Worm (Caenorhabditis elegans): ENCODE measurements around the gene zfp-1.

The zfp-1 gene

ce11 chrIII:8791235-8791634, at the start of gene zfp-1, which contains the start of gene F54F2.14:
Gene zfp-1 (plus strand): TSS chrIII:8791535.
Gene F54F2.14 (plus strand): TSS chrIII:8791546.
- TF ChIP-seq ceh-36 (tag; optimal IDR thresholded peaks at IDR 0.05) (no peak), hmbx-1 (tag; optimal IDR thresholded peaks at IDR 0.05) (no peak)

- TF ChIP-seq hnd-1 (tag; optimal IDR thresholded peaks at IDR 0.05) = no peak
- no peak for TF ChIP-seq ceh-36 (tag; optimal IDR thresholded peaks at IDR 0.05)
- TF ChIP-seq sea-1 (GFP tag; conservative IDR thresholded peaks at IDR 0.05) = no peak
- no peak for TF ChIP-seq tbx-37 (GFP tag; conservative IDR thresholded peaks at IDR 0.05)
- no peak for TF ChIP-seq F13C5.2 (tag; optimal IDR thresholded peaks at IDR 0.05)
- no peak for TF ChIP-seq ama-1 (optimal IDR thresholded peaks at IDR 0.05)
- no peak for TF ChIP-seq B0310.2 (tag; optimal IDR thresholded peaks at IDR 0.05)
- no peak for TF ChIP-seq tra-4 (tag; optimal IDR thresholded peaks at IDR 0.05)
- TF ChIP-seq tbx-11 (GFP tag; IDR thresholded peaks at IDR 0.05) = no peak
- TF ChIP-seq ets-7 (tag; optimal IDR thresholded peaks at IDR 0.05) = no peak
- TF ChIP-seq flt-1 (GFP tag; IDR thresholded peaks at IDR 0.05) = no peak
- TF ChIP-seq aly-1 (tag; optimal IDR thresholded peaks at IDR 0.05) = no peak
- no peak for TF ChIP-seq pes-1 (GFP tag; IDR thresholded peaks at IDR 0.05)
- TF ChIP-seq scrt-1 (GFP tag; IDR thresholded peaks at IDR 0.05) = no peak
- no peak for TF ChIP-seq ceh-13 (GFP tag; optimal IDR thresholded peaks at IDR 0.05)
- TF ChIP-seq hmbx-1 (tag; optimal IDR thresholded peaks at IDR 0.05) = no peak
These were observed 49.4 kb upstream of the zfp-1 start for ce11 chrIII:8741955-8742354.

- TF ChIP-seq sea-1 (GFP tag; conservative IDR thresholded peaks at IDR 0.05) = no peak
- TF ChIP-seq hnd-1 (tag; optimal IDR thresholded peaks at IDR 0.05) = no peak
- no peak for TF ChIP-seq ceh-36 (tag; optimal IDR thresholded peaks at IDR 0.05)
These were observed 48.8 kb upstream of the zfp-1 start for ce11 chrIII:8742584-8742983.

ce11 chrIII:8743796-8744404, 47.4 kb upstream of the zfp-1 start, which contains the start of gene ZK370.6:
Gene ZK370.6 (minus strand): TSS chrIII:8743846.
- TF ChIP-seq F13C5.2 (tag; optimal IDR thresholded peaks at IDR 0.05) = no peak
- no peak for TF ChIP-seq hmbx-1 (tag; optimal IDR thresholded peaks at IDR 0.05)
- TF ChIP-seq ceh-13 (GFP tag; optimal IDR thresholded peaks at IDR 0.05) = no peak
- no peak for TF ChIP-seq ets-7 (tag; optimal IDR thresholded peaks at IDR 0.05)
- no peak for TF ChIP-seq hmg-4 (GFP tag; optimal IDR thresholded peaks at IDR 0.05)
- TF ChIP-seq tbx-37 (GFP tag; conservative IDR thresholded peaks at IDR 0.05) = no peak
- TF ChIP-seq hnd-1 (tag; optimal IDR thresholded peaks at IDR 0.05) = no peak
- no peak for TF ChIP-seq tra-4 (tag; optimal IDR thresholded peaks at IDR 0.05)
- TF ChIP-seq scrt-1 (GFP tag; IDR thresholded peaks at IDR 0.05) = no peak
- no peak for TF ChIP-seq B0310.2 (tag; optimal IDR thresholded peaks at IDR 0.05)
- TF ChIP-seq pes-1 (GFP tag; IDR thresholded peaks at IDR 0.05) = no peak
- TF ChIP-seq sea-1 (GFP tag; conservative IDR thresholded peaks at IDR 0.05) = no peak
- TF ChIP-seq ceh-36 (tag; optimal IDR thresholded peaks at IDR 0.05) = no peak
- TF ChIP-seq flt-1 (GFP tag; IDR thresholded peaks at IDR 0.05) = no peak
- TF ChIP-seq ama-1 (optimal IDR thresholded peaks at IDR 0.05) = no peak
- no peak for TF ChIP-seq tbx-11 (GFP tag; IDR thresholded peaks at IDR 0.05)
- no peak for TF ChIP-seq aly-1 (tag; optimal IDR thresholded peaks at IDR 0.05)

DNA sequence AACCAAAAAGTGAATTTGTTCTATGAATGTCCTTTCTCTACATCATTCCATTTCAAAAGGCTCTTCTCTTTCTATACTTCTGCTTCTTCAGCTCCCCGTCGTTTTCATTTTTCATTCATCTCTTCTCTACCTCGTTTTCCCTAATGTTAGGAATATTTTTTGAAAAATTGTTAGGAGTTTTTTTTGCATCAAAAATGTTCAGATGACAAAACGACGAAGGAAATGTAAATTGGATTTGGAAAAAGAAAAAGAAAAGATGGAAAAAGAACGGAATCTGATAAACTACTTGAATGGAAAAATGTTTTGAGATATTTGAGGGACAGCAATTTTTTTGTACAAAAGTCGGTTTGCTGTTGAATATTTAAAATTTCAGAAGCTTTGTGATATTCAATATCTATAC, 46.6 kb upstream of the zfp-1 start:
- TF ChIP-seq tra-4 (tag; optimal IDR thresholded peaks at IDR 0.05) = no peak
- no peak for TF ChIP-seq aly-1 (tag; optimal IDR thresholded peaks at IDR 0.05)
- TF ChIP-seq F13C5.2 (tag; optimal IDR thresholded peaks at IDR 0.05) = no peak
- no peak for TF ChIP-seq tbx-37 (GFP tag; conservative IDR thresholded peaks at IDR 0.05)
- TF ChIP-seq ama-1 (optimal IDR thresholded peaks at IDR 0.05) = no peak
- TF ChIP-seq hmg-4 (GFP tag; optimal IDR thresholded peaks at IDR 0.05) = no peak
- TF ChIP-seq sea-1 (GFP tag; conservative IDR thresholded peaks at IDR 0.05) = no peak
- no peak for TF ChIP-seq flt-1 (GFP tag; IDR thresholded peaks at IDR 0.05)
- TF ChIP-seq ceh-36 (tag; optimal IDR thresholded peaks at IDR 0.05) = no peak
- TF ChIP-seq ets-7 (tag; optimal IDR thresholded peaks at IDR 0.05) = no peak
- TF ChIP-seq scrt-1 (GFP tag; IDR thresholded peaks at IDR 0.05) = no peak
- no peak for TF ChIP-seq hmbx-1 (tag; optimal IDR thresholded peaks at IDR 0.05)
- TF ChIP-seq hnd-1 (tag; optimal IDR thresholded peaks at IDR 0.05) = no peak
- no peak for TF ChIP-seq tbx-11 (GFP tag; IDR thresholded peaks at IDR 0.05)
- no peak for TF ChIP-seq pes-1 (GFP tag; IDR thresholded peaks at IDR 0.05)
- no peak for TF ChIP-seq B0310.2 (tag; optimal IDR thresholded peaks at IDR 0.05)
- TF ChIP-seq ceh-13 (GFP tag; optimal IDR thresholded peaks at IDR 0.05) = no peak

DNA sequence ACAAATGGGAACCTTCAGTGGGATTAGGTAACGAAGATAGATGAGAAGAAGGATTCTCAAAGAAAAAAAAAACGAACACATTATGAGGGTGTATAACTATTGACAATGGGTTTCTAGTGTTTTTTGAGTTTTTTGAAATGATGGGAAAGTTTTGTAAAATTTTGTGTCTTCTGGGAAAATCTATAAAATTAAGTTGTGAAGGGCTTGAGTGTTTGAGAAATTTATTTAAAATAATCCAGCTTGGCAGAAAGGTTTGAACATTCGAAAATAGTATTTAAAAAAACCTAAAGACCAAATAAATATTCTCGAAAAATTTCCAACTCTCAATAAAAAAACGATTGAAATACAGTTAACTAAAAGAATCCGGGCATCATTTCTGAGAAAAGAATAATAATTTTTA, 46.1 kb upstream of the zfp-1 start:
- no peak for TF ChIP-seq B0310.2 (tag; optimal IDR thresholded peaks at IDR 0.05)
- no peak for TF ChIP-seq tbx-37 (GFP tag; conservative IDR thresholded peaks at IDR 0.05)
- no peak for TF ChIP-seq sea-1 (GFP tag; conservative IDR thresholded peaks at IDR 0.05)
- TF ChIP-seq pes-1 (GFP tag; IDR thresholded peaks at IDR 0.05) = no peak
- TF ChIP-seq aly-1 (tag; optimal IDR thresholded peaks at IDR 0.05) = no peak
- no peak for TF ChIP-seq tbx-11 (GFP tag; IDR thresholded peaks at IDR 0.05)
- TF ChIP-seq ceh-13 (GFP tag; optimal IDR thresholded peaks at IDR 0.05) = no peak
- no peak for TF ChIP-seq hnd-1 (tag; optimal IDR thresholded peaks at IDR 0.05)
- TF ChIP-seq hmg-4 (GFP tag; optimal IDR thresholded peaks at IDR 0.05) = no peak
- TF ChIP-seq ceh-36 (tag; optimal IDR thresholded peaks at IDR 0.05) = no peak
- no peak for TF ChIP-seq ama-1 (optimal IDR thresholded peaks at IDR 0.05)

DNA sequence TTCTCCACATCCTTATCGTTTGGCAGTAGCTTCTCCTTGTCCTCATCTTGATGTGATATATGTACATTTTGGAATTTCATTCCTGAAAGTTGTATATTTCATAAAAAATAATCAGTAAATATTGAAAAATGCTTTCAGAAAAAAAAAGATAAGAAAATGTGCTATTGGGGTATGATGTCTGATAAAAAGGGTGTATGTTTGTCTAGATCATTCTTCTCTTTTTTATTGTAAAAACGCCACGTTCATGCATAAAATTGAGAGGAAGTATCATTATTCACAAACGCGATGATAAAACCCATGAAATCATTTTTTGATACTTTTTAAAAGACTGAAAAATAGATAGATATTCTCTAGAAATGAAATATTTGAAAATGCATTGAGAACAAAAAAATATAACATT, 42.7 kb upstream of the zfp-1 start:
- TF ChIP-seq sea-1 (GFP tag; conservative IDR thresholded peaks at IDR 0.05) (no peak), tra-4 (tag; optimal IDR thresholded peaks at IDR 0.05) (no peak), ets-7 (tag; optimal IDR thresholded peaks at IDR 0.05) (no peak), hmg-4 (GFP tag; optimal IDR thresholded peaks at IDR 0.05) (no peak), aly-1 (tag; optimal IDR thresholded peaks at IDR 0.05) (no peak), hnd-1 (tag; optimal IDR thresholded peaks at IDR 0.05) (no peak), hmbx-1 (tag; optimal IDR thresholded peaks at IDR 0.05) (no peak), pes-1 (GFP tag; IDR thresholded peaks at IDR 0.05) (no peak), ceh-36 (tag; optimal IDR thresholded peaks at IDR 0.05) (no peak), tbx-11 (GFP tag; IDR thresholded peaks at IDR 0.05) (no peak), ceh-13 (GFP tag; optimal IDR thresholded peaks at IDR 0.05) (no peak), ama-1 (optimal IDR thresholded peaks at IDR 0.05) (no peak), B0310.2 (tag; optimal IDR thresholded peaks at IDR 0.05) (no peak), flt-1 (GFP tag; IDR thresholded peaks at IDR 0.05) (no peak), tbx-37 (GFP tag; conservative IDR thresholded peaks at IDR 0.05) (no peak)

Measured in whole organism, early embryonic.